Worm (Caenorhabditis elegans): Measurements from ENCODE around the gene rad-23.

The rad-23 gene

ce11 chrII:11620630-11621246 is 31.8 kb downstream of the rad-23 start:
- TF ChIP-seq pat-9 (tag; optimal IDR thresholded peaks at IDR 0.05) (no peak), zip-5 (tag; optimal IDR thresholded peaks at IDR 0.05) (no peak), unc-42 (tag; optimal IDR thresholded peaks at IDR 0.05) (no peak), ceh-45 (GFP tag; IDR thresholded peaks at IDR 0.05) (no peak), gmeb-2 (tag; optimal IDR thresholded peaks at IDR 0.05) (no peak), K09A11.1 (tag; optimal IDR thresholded peaks at IDR 0.05; ENCODE audit: insufficient read depth) (no peak), rnt-1 (tag; optimal IDR thresholded peaks at IDR 0.05) (no peak), sdc-2 (tag; optimal IDR thresholded peaks at IDR 0.05) (no peak), tbx-7 (tag; optimal IDR thresholded peaks at IDR 0.05) (no peak), hlh-6 (tag; optimal IDR thresholded peaks at IDR 0.05) (no peak), hlh-8 (tag; optimal IDR thresholded peaks at IDR 0.05) (no peak), ceh-22 (tag; optimal IDR thresholded peaks at IDR 0.05) (no peak), ceh-2 (tag; optimal IDR thresholded peaks at IDR 0.05) (no peak), ceh-14 (tag; optimal IDR thresholded peaks at IDR 0.05) (no peak), pag-3 (tag; optimal IDR thresholded peaks at IDR 0.05; ENCODE audit: borderline replicate concordance) (no peak), pha-2 (tag; optimal IDR thresholded peaks at IDR 0.05) (no peak)

ce11 chrII:11619895-11620439 is 32.6 kb downstream of the rad-23 start:
- TF ChIP-seq ceh-2 (tag; optimal IDR thresholded peaks at IDR 0.05) (peak; percentile 4), ttx-3 (tag; optimal IDR thresholded peaks at IDR 0.05) (no peak), eyg-1 (tag; optimal IDR thresholded peaks at IDR 0.05) (peak; percentile 18), dve-1 (tag; optimal IDR thresholded peaks at IDR 0.05) (no peak), unc-86 (tag; optimal IDR thresholded peaks at IDR 0.05) (peak; percentile 6), tbx-2 (tag; optimal IDR thresholded peaks at IDR 0.05) (peak; percentile 23), dmd-4 (tag; optimal IDR thresholded peaks at IDR 0.05; ENCODE audit: borderline replicate concordance) (peak; percentile 44), ceh-48 (tag; optimal IDR thresholded peaks at IDR 0.05) (no peak), ets-4 (tag; optimal IDR thresholded peaks at IDR 0.05) (peak; percentile 31), sox-2 (GFP tag; IDR thresholded peaks at IDR 0.05) (no peak), mec-3 (tag; optimal IDR thresholded peaks at IDR 0.05; ENCODE audit: borderline replicate concordance) (no peak), unc-55 (GFP tag; optimal IDR thresholded peaks at IDR 0.05) (no peak), elt-2 (tag; optimal IDR thresholded peaks at IDR 0.05) (no peak), ceh-34 (tag; optimal IDR thresholded peaks at IDR 0.05) (peak; percentile 57), lim-6 (tag; optimal IDR thresholded peaks at IDR 0.05) (no peak), nfya-1 (tag; optimal IDR thresholded peaks at IDR 0.05) (peak; percentile 44), ceh-18 (tag; optimal IDR thresholded peaks at IDR 0.05) (peak; percentile 65), ceh-31 (tag; optimal IDR thresholded peaks at IDR 0.05) (peak; percentile 43), syd-9 (tag; optimal IDR thresholded peaks at IDR 0.05) (peak; percentile 32)

- TF ChIP-seq rnt-1 (tag; optimal IDR thresholded peaks at IDR 0.05) (no peak), elt-2 (tag; optimal IDR thresholded peaks at IDR 0.05) (peak; percentile 25)
Observed at ce11 chrII:11619171-11619570, 33.4 kb downstream of the rad-23 start.

- no peak for TF ChIP-seq elt-2 (tag; optimal IDR thresholded peaks at IDR 0.05)
- TF ChIP-seq pax-1 (tag; optimal IDR thresholded peaks at IDR 0.05): no peak
- TF ChIP-seq che-1 (tag; optimal IDR thresholded peaks at IDR 0.05): no peak
- TF ChIP-seq ztf-16 (tag; optimal IDR thresholded peaks at IDR 0.05): no peak
Observed at ce11 chrII:11617715-11618114, 34.8 kb downstream of the rad-23 start.

Measured in whole organism, late embryonic.